Worm (Caenorhabditis elegans): ENCODE measurements around the gene ZK662.6.

Gene ZK662.6

ce11 chrX:15736419-15736818 is 18.0 kb downstream of the ZK662.6 start (continued):
- TF ChIP-seq ztf-6 (GFP tag; IDR thresholded peaks at IDR 0.05) (no peak), rec-8 (tag; optimal IDR thresholded peaks at IDR 0.05) (no peak), him-1 (tag; optimal IDR thresholded peaks at IDR 0.05) (no peak), Y53G8AR.9 (GFP tag; conservative IDR thresholded peaks at IDR 0.05) (no peak), dpl-1 (GFP tag; optimal IDR thresholded peaks at IDR 0.05) (no peak), ets-4 (GFP tag; optimal IDR thresholded peaks at IDR 0.05) (no peak), madf-6 (GFP tag; IDR thresholded peaks at IDR 0.05) (no peak), ceh-79 (tag; optimal IDR thresholded peaks at IDR 0.05) (no peak), Y53F4B.3 (GFP tag; IDR thresholded peaks at IDR 0.05) (no peak), D2030.7 (GFP tag; IDR thresholded peaks at IDR 0.05) (no peak), ztf-26 (tag; optimal IDR thresholded peaks at IDR 0.05) (peak; percentile 70), let-526 (GFP tag; IDR thresholded peaks at IDR 0.05) (no peak), tbp1 (GFP tag; optimal IDR thresholded peaks at IDR 0.05) (peak; percentile 67), nhr-179 (tag; optimal IDR thresholded peaks at IDR 0.05) (no peak), akir-1 (GFP tag; optimal IDR thresholded peaks at IDR 0.05) (no peak), nfya-1 (tag; optimal IDR thresholded peaks at IDR 0.05; ENCODE audit: borderline replicate concordance, insufficient read depth) (no peak), nfyb-1 (GFP tag; IDR thresholded peaks at IDR 0.05) (peak; percentile 64; the same call in 1 of the 2 replicates), zfh-2 (GFP tag; conservative IDR thresholded peaks at IDR 0.05) (no peak), ceh-27 (GFP tag; optimal IDR thresholded peaks at IDR 0.05) (peak; percentile 49), gei-17 (GFP tag; optimal IDR thresholded peaks at IDR 0.05) (peak; percentile 93), hmg-20 (GFP tag; IDR thresholded peaks at IDR 0.05) (no peak), tbx-9 (tag; optimal IDR thresholded peaks at IDR 0.05; ENCODE audit: borderline replicate concordance) (no peak), cebp-2 (GFP tag; IDR thresholded peaks at IDR 0.05) (no peak), ZK185.1 (tag; optimal IDR thresholded peaks at IDR 0.05; ENCODE audit: poor library complexity, severe bottlenecking) (no peak), ceh-100 (GFP tag; IDR thresholded peaks at IDR 0.05) (no peak), atf-7 (tag; optimal IDR thresholded peaks at IDR 0.05) (peak; percentile 8), B0019.2 (GFP tag; conservative IDR thresholded peaks at IDR 0.05) (no peak), aptf-2 (GFP tag; conservative IDR thresholded peaks at IDR 0.05) (no peak), nfya-2 (GFP tag; IDR thresholded peaks at IDR 0.05) (no peak), lsy-27 (tag; optimal IDR thresholded peaks at IDR 0.05; ENCODE audit: borderline replicate concordance, insufficient read depth) (no peak), F10E7.11 (tag; optimal IDR thresholded peaks at IDR 0.05) (no peak), ztf-22 (GFP tag; optimal IDR thresholded peaks at IDR 0.05) (no peak), rpc-1 (optimal IDR thresholded peaks at IDR 0.05) (no peak), rpc-1 (tag; optimal IDR thresholded peaks at IDR 0.05) (no peak), madf-8 (GFP tag; conservative IDR thresholded peaks at IDR 0.05) (no peak), pha-4 (tag; optimal IDR thresholded peaks at IDR 0.05) (no peak), F22D6.2 (tag; optimal IDR thresholded peaks at IDR 0.05) (peak; percentile 41), xnd-1 (tag; optimal IDR thresholded peaks at IDR 0.05) (no peak), madf-3 (GFP tag; IDR thresholded peaks at IDR 0.05) (no peak), mes-4 (tag; optimal IDR thresholded peaks at IDR 0.05) (no peak), unc-130 (GFP tag; optimal IDR thresholded peaks at IDR 0.05) (no peak), unc-62 (GFP tag; optimal IDR thresholded peaks at IDR 0.05) (no peak), aptf-3 (GFP tag; IDR thresholded peaks at IDR 0.05) (no peak), Y95B8A.8 (GFP tag; IDR thresholded peaks at IDR 0.05) (no peak), lin-35 (GFP tag; optimal IDR thresholded peaks at IDR 0.05) (peak in 1 of 3 experiments; percentile 72), efl-1 (GFP tag; optimal IDR thresholded peaks at IDR 0.05) (no peak), Y79H2A.3 (GFP tag; conservative IDR thresholded peaks at IDR 0.05) (no peak), mcd-1 (GFP tag; IDR thresholded peaks at IDR 0.05) (peak; percentile 41; the same call in 1 of the 2 replicates), somi-1 (GFP tag; optimal IDR thresholded peaks at IDR 0.05) (no peak), snpc-3.4 (tag; optimal IDR thresholded peaks at IDR 0.05) (no peak)

Measured in whole organism, young adult.